Fruit fly (Drosophila melanogaster): ENCODE data around the gene CG13375.

CG13375 gene

dm6 chrX:255369-255768 lies 39.4 kb downstream of the CG13375 start, which contains the start of gene cin (continued):
- TF ChIP-seq Gug (GFP tag; IDR thresholded peaks at IDR 0.05) (no peak), CG12299 (tag; optimal IDR thresholded peaks at IDR 0.05) (peak; percentile 12), sens (GFP tag) (peak; percentile 85), caup (GFP tag; optimal IDR thresholded peaks at IDR 0.05; ENCODE audit: severe bottlenecking) (peak; percentile 22), pan (optimal IDR thresholded peaks at IDR 0.05) (no peak), pan (GFP tag; optimal IDR thresholded peaks at IDR 0.05 in 1 of 2, IDR thresholded peaks at IDR 0.05 in 1 of 2) (peak in 1 of 2 experiments; percentile 26), CG1647 (GFP tag; optimal IDR thresholded peaks at IDR 0.05) (no peak), twi (tag; optimal IDR thresholded peaks at IDR 0.05) (peak; percentile 0), ara (GFP tag; IDR thresholded peaks at IDR 0.05) (no peak), hkb (optimal IDR thresholded peaks at IDR 0.05) (no peak), hkb (GFP tag; IDR thresholded peaks at IDR 0.05) (0 out of 2 replicates have a peak, but pooled peaks have one; percentile 33), dimm (GFP tag; IDR thresholded peaks at IDR 0.05) (no peak), fru (optimal IDR thresholded peaks at IDR 0.05) (no peak), B-H2 (GFP tag; optimal IDR thresholded peaks at IDR 0.05) (peak; percentile 3), Ptx1 (GFP tag; IDR thresholded peaks at IDR 0.05) (no peak; the same call in 1 of the 2 replicates), jigr1 (GFP tag; IDR thresholded peaks at IDR 0.05) (no peak), zen (tag; optimal IDR thresholded peaks at IDR 0.05) (peak; percentile 42), CoRest (tag; optimal IDR thresholded peaks at IDR 0.05) (peak; percentile 61), wdn (GFP tag; IDR thresholded peaks at IDR 0.05) (no peak), CG14667 (GFP tag; IDR thresholded peaks at IDR 0.05) (no peak), zfh2 (GFP tag; optimal IDR thresholded peaks at IDR 0.05) (peak; percentile 1), CG3847 (GFP tag; IDR thresholded peaks at IDR 0.05) (no peak), Usf (GFP tag; optimal IDR thresholded peaks at IDR 0.05) (peak; percentile 30), CG10147 (GFP tag; optimal IDR thresholded peaks at IDR 0.05) (peak; percentile 40), crp (GFP tag; optimal IDR thresholded peaks at IDR 0.05) (no peak), prd (optimal IDR thresholded peaks at IDR 0.05) (no peak), prd (GFP tag; IDR thresholded peaks at IDR 0.05) (0 out of 3 replicates have a peak, but pooled peaks have one; percentile 46), slbo (GFP tag; IDR thresholded peaks at IDR 0.05) (peak; percentile 35; the same call in 1 of the 2 replicates), CG8281 (tag; optimal IDR thresholded peaks at IDR 0.05) (no peak), CG8388 (GFP tag; optimal IDR thresholded peaks at IDR 0.05) (peak; percentile 25), zen2 (GFP tag; IDR thresholded peaks at IDR 0.05; ENCODE audit: partially characterized antibody) (no peak), CG7963 (GFP tag; IDR thresholded peaks at IDR 0.05; ENCODE audit: partially characterized antibody) (no peak), Dip3 (GFP tag; optimal IDR thresholded peaks at IDR 0.05) (no peak), unpg (GFP tag; optimal IDR thresholded peaks at IDR 0.05) (peak; percentile 46), CG13424 (tag; optimal IDR thresholded peaks at IDR 0.05) (peak; percentile 7), CG14710 (tag; optimal IDR thresholded peaks at IDR 0.05) (peak; percentile 99), ERR (GFP tag; optimal IDR thresholded peaks at IDR 0.05) (no peak), CG1602 (GFP tag; optimal IDR thresholded peaks at IDR 0.05) (peak; percentile 9), Atf6 (GFP tag; IDR thresholded peaks at IDR 0.05) (peak; percentile 26; the same call in 1 of the 2 replicates), chinmo (GFP tag; IDR thresholded peaks at IDR 0.05; ENCODE audit: partially characterized antibody) (no peak), CG4617 (GFP tag; optimal IDR thresholded peaks at IDR 0.05; ENCODE audit: borderline replicate concordance) (no peak), lmd (GFP tag; IDR thresholded peaks at IDR 0.05) (no peak), ranshi (GFP tag; IDR thresholded peaks at IDR 0.05) (peak; percentile 34; the same call in 1 of the 2 replicates), CG12659 (GFP tag; optimal IDR thresholded peaks at IDR 0.05) (peak; percentile 37), CG33557 (GFP tag; optimal IDR thresholded peaks at IDR 0.05) (peak; percentile 13), Pdp1 (GFP tag; optimal IDR thresholded peaks at IDR 0.05) (peak in 1 of 2 experiments; percentile 32), Med (GFP tag) (peak; percentile 75), CG13296 (GFP tag; optimal IDR thresholded peaks at IDR 0.05) (peak; percentile 21), Fer1 (GFP tag; optimal IDR thresholded peaks at IDR 0.05) (peak; percentile 40), CG2120 (GFP tag; optimal IDR thresholded peaks at IDR 0.05) (peak; percentile 50), Xrp1 (GFP tag; IDR thresholded peaks at IDR 0.05) (peak; percentile 64; the same call in 1 of the 2 replicates)
